Worm (Caenorhabditis elegans) whole organism, young adult: ENCODE measurements around the gene Y54G2A.41.

Experiments
- ama-1 ChIP-seq, 3 experiments: fragments of 150-350 bp in 1 of 3; sonication (generic microtip) in 2 of 3; optimal IDR thresholded peaks; 2 replicates each; lab custom pipeline; 2014 to 2018; ENCODE audit warnings: missing biosample characterization in 2 of 3, missing genetic modification characterization in 2 of 3, missing genetic modification reagents in 2 of 3
- mes-4 ChIP-seq: sonication (generic microtip); optimal IDR thresholded peaks from 2 replicates; lab custom pipeline; 2016; ENCODE audit warnings: missing genotype, missing genetic modification characterization, missing compliant biosample characterization

DNA sequence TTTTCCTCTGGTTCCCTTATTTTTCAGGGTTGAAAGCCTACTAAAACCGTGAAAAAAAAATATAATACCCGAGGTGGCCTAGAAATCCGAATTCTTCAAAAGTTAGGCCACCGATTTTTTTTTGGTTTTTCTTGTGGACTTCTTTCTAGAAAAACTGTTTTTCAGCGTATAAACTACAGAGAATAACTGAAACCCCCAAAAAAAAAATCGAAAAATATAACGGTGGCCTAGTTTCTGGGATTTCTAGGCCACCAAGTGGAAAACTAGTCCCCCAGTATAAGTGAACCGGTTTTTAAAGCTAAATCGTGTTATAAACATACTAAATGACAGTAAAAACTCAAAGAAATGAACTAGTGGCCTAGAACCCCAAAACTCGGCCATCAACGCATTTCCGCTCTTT is 46.0 kb upstream of the Y54G2A.41 start:
- TF ChIP-seq ama-1 (optimal IDR thresholded peaks at IDR 0.05; lab: Kevin White, UChicago): no peak
- TF ChIP-seq ama-1 (GFP tag; optimal IDR thresholded peaks at IDR 0.05; lab: Kevin White, UChicago): no peak
- TF ChIP-seq mes-4 (tag; lab: Kevin White, UChicago): no peak
